Worm (Caenorhabditis elegans) whole organism, L4 larva: ENCODE results near the gene lido-18.

ENCODE experiments used
- D1046.2 ChIP-seq: fragments of 200-800 bp; sonication (Bioruptor generic); IDR thresholded peaks from 2 replicates; pipeline ENCODE4 v1.3.6; 2022; ENCODE audit warnings: missing genetic modification characterization, missing compliant biosample characterization
- nhr-237 ChIP-seq: sonication (generic microtip); optimal IDR thresholded peaks from 2 replicates; lab custom pipeline; 2017; ENCODE audit warnings: missing biosample characterization, missing genetic modification characterization

- no peak for TF ChIP-seq nhr-237 (tag; lab: Kevin White, UChicago)
- no peak for TF ChIP-seq D1046.2
These were observed 41.4 kb downstream of the lido-18 start for ce11 chrIII:7703474-7703873.
